Worm (Caenorhabditis elegans): ENCODE data around the gene clec-10.
"Not testable (repeated sequence)": the region's sequence is repeated elsewhere in the genome, so short reads cannot be mapped to it uniquely, and the experiment has no call there.

Gene clec-10

DNA sequence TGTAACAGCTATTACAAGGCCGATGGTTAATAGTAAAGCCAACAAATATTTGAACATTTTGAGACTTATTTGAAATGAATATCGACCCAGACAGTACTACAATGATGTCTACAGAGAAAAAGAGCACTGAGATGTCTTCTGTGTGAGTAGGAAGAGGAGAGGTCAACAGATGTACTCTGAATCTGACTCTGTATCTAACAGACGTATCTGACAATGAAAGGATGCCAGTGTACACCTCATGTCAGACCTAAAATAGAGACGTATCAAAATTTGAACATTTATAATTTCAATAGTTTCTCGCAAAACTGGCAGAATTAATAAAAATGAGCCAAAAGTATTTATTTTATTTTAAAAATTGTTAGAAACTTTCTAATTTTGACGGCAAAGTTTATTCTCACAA, 20.6 kb downstream of the clec-10 start, which contains the start of gene C24H12.8:
TSS of gene C24H12.8 (minus strand) at position 101 of the 400 bp plus-strand sequence.
- no peak for TF ChIP-seq lsy-12 (tag; optimal IDR thresholded peaks at IDR 0.05)
- TF ChIP-seq skn-1 (tag; optimal IDR thresholded peaks at IDR 0.05), result no peak
- no peak for TF ChIP-seq nhr-23 (tag; optimal IDR thresholded peaks at IDR 0.05)
- no peak for TF ChIP-seq pqm-1 (tag; optimal IDR thresholded peaks at IDR 0.05)
- TF ChIP-seq nhr-11 (tag; optimal IDR thresholded peaks at IDR 0.05), result no peak
- TF ChIP-seq fos-1 (tag; optimal IDR thresholded peaks at IDR 0.05), result no peak
- TF ChIP-seq ama-1 (optimal IDR thresholded peaks at IDR 0.05), result no peak
- TF ChIP-seq ceh-16 (tag; optimal IDR thresholded peaks at IDR 0.05), result no peak
- TF ChIP-seq fkh-10 (GFP tag; optimal IDR thresholded peaks at IDR 0.05), result no peak

DNA sequence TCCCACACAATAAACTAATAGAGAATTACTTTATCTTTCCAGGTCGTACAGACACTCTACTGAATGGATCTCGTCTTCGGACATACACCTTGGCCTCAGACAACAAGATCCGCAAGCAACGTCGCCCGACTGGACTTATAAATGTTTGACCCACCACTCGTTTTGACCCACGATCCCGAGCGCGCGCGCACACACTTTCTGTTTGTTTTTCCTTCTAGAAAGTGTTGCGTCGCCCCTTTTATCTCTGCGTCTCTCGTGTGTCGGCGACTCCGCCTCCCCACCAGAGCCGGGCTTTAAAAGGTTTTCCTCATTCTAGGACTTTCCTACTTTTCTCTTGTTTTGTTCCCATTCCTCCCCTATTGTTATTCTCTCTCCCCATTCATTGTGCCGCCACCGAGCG, 34.8 kb downstream of the clec-10 start:
- no peak for TF ChIP-seq elt-2 (tag; optimal IDR thresholded peaks at IDR 0.05)
- TF ChIP-seq snpc-4 (tag; optimal IDR thresholded peaks at IDR 0.05), result no peak
- no peak for TF ChIP-seq fkh-2 (tag; optimal IDR thresholded peaks at IDR 0.05)
- no peak for TF ChIP-seq nhr-43 (tag; optimal IDR thresholded peaks at IDR 0.05; ENCODE audit: poor library complexity, severe bottlenecking)
- TF ChIP-seq nhr-23 (tag; optimal IDR thresholded peaks at IDR 0.05), result no peak
- no peak for TF ChIP-seq elt-3 (tag; optimal IDR thresholded peaks at IDR 0.05)
- no peak for TF ChIP-seq ceh-28 (tag; optimal IDR thresholded peaks at IDR 0.05)
- no peak for TF ChIP-seq fos-1 (tag; optimal IDR thresholded peaks at IDR 0.05)
- no peak for TF ChIP-seq R02D3.7 (tag; optimal IDR thresholded peaks at IDR 0.05)
- no peak for TF ChIP-seq nhr-11 (tag; optimal IDR thresholded peaks at IDR 0.05)

DNA sequence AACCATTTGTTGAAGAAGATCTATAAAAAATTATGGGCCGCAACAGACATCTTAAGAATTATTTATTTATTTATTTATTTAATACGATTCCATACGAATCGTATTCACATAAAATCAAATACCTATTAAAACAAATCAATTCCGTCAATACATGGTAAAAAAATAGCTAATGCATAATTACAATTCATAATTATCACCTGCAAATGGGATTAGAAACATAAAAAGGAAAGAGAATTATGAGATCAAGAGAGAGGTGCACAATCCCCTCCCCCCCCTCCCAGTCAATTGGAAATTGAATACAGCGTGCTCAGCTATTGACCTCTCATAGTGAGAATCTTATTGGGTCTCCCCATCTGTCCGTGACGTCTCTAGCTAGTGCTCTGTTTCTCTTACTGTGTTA, 38.6 kb downstream of the clec-10 start, which contains the start of gene C24H12.1:
TSS of gene C24H12.1 (plus strand) at position 301 of the 400 bp plus-strand sequence.
- TF ChIP-seq R02D3.7, lin-15B, ztf-4 (tag; optimal IDR thresholded peaks at IDR 0.05): not testable (repeated sequence)

Data from whole organism, L3 larva.